Fruit fly (Drosophila melanogaster) whole organism, embryonic: ENCODE data around the gene Dph3.

Source experiments
- CG10431 ChIP-seq: fragments of 200-800 bp; sonication (Bioruptor generic); optimal IDR thresholded peaks from 3 replicates; lab custom pipeline; 2018; ENCODE audit warnings: missing biosample characterization, mild to moderate bottlenecking, missing genetic modification characterization
- CG11247 ChIP-seq: fragments of 200-800 bp; sonication (Bioruptor generic); IDR thresholded peaks from 2 replicates; pipeline ENCODE4 v1.3.6; 2022; ENCODE audit warnings: missing biosample characterization, missing genetic modification characterization
- CG13894 ChIP-seq: fragments of 200-800 bp; sonication (Bioruptor generic); optimal IDR thresholded peaks from 3 replicates; lab custom pipeline; 2018; ENCODE audit warnings: missing biosample characterization, mild to moderate bottlenecking, missing genetic modification characterization, moderate library complexity
- CG15696 ChIP-seq: fragments of 200-800 bp; sonication (Bioruptor generic); optimal IDR thresholded peaks from 2 replicates; lab custom pipeline; 2019; ENCODE audit warnings: missing biosample characterization, mild to moderate bottlenecking, missing genetic modification characterization, moderate library complexity
- CG17385 ChIP-seq: fragments of 200-800 bp; sonication (Bioruptor generic); optimal IDR thresholded peaks from 3 replicates; lab custom pipeline; 2018; ENCODE audit warnings: missing biosample characterization, mild to moderate bottlenecking, missing genetic modification characterization
- CG17912 ChIP-seq: fragments of 200-800 bp; sonication (Bioruptor generic); optimal IDR thresholded peaks from 2 replicates; lab custom pipeline; 2018; ENCODE audit warnings: missing biosample characterization, mild to moderate bottlenecking, missing genetic modification characterization
- CG3281 ChIP-seq: fragments of 200-800 bp; sonication (Bioruptor generic); optimal IDR thresholded peaks from 3 replicates; lab custom pipeline; 2017; ENCODE audit warnings: missing biosample characterization, mild to moderate bottlenecking, missing genetic modification characterization
- CG4424 ChIP-seq: fragments of 200-800 bp; sonication (Bioruptor generic); optimal IDR thresholded peaks from 3 replicates; lab custom pipeline; 2016; ENCODE audit warnings: missing biosample characterization, missing genetic modification characterization
- CG4854 ChIP-seq: fragments of 200-800 bp; sonication (Bioruptor generic); optimal IDR thresholded peaks from 2 replicates; lab custom pipeline; 2016; ENCODE audit warnings: missing biosample characterization, missing genetic modification characterization, inconsistent platforms
- CG6272 ChIP-seq: fragments of 200-800 bp; sonication (Bioruptor generic); IDR thresholded peaks from 2 replicates; pipeline ENCODE4 v1.3.6; 2022; ENCODE audit warnings: missing biosample characterization, missing genetic modification characterization
- CG7271 ChIP-seq: fragments of 200-800 bp; sonication (Bioruptor generic); optimal IDR thresholded peaks from 2 replicates; lab custom pipeline; 2018; ENCODE audit warnings: missing biosample characterization, mild to moderate bottlenecking, missing genetic modification characterization, moderate library complexity
- CG8924 ChIP-seq: fragments of 200-800 bp; optimal IDR thresholded peaks from 3 replicates; lab custom pipeline; 2019; ENCODE audit warnings: missing biosample characterization, mild to moderate bottlenecking, missing genetic modification characterization, moderate library complexity
- CG9817 ChIP-seq: fragments of 200-800 bp; sonication (Bioruptor generic); optimal IDR thresholded peaks from 2 replicates; lab custom pipeline; 2018; ENCODE audit warnings: missing biosample characterization, mild to moderate bottlenecking, missing genetic modification characterization, moderate library complexity
- CG9876 ChIP-seq: fragments of 200-800 bp; sonication (Bioruptor generic); optimal IDR thresholded peaks from 2 replicates; lab custom pipeline; 2016; ENCODE audit warnings: missing biosample characterization, missing genetic modification characterization
- CHES-1-like ChIP-seq: fragments of 200-800 bp; sonication (Bioruptor generic); optimal IDR thresholded peaks from 2 replicates; lab custom pipeline; 2016; ENCODE audit warnings: missing biosample characterization, missing genetic modification characterization
- CkIIα-i1 ChIP-seq: fragments of 200-800 bp; sonication (Bioruptor generic); IDR thresholded peaks from 2 replicates; pipeline ENCODE4 v1.3.6; 2022; ENCODE audit warnings: missing biosample characterization, missing genetic modification characterization
- CoRest ChIP-seq: fragments of 200-800 bp; sonication (Bioruptor generic); optimal IDR thresholded peaks from 3 replicates; lab custom pipeline; 2018; ENCODE audit warnings: missing biosample characterization, mild to moderate bottlenecking, missing genetic modification characterization, moderate library complexity
- D ChIP-seq, 2 experiments: fragments of 200-800 bp in 1 of 2; fragments of >200 bp in 1 of 2; sonication (Bioruptor generic) in 1 of 2; optimal IDR thresholded peaks; 2 replicates in 1 of 2; 3 replicates in 1 of 2; lab custom pipeline; 2017; ENCODE audit warnings: mild to moderate bottlenecking in 1 of 2, missing biosample characterization in 1 of 2, missing genetic modification characterization in 1 of 2, missing genetic modification reagents in 1 of 2
- Doc3 ChIP-seq: fragments of 200-800 bp; sonication (Bioruptor generic); IDR thresholded peaks from 3 replicates; pipeline ENCODE4 v1.3.6; 2022; ENCODE audit warnings: missing biosample characterization, missing genetic modification characterization; ENCODE audit not compliant: partially characterized antibody
- Dp ChIP-seq: fragments of 200-800 bp; sonication (Bioruptor generic); optimal IDR thresholded peaks from 2 replicates; lab custom pipeline; 2018; ENCODE audit warnings: missing biosample characterization, mild to moderate bottlenecking, missing genetic modification characterization, moderate library complexity
- Dref ChIP-seq: fragments of 200-800 bp; sonication (Bioruptor generic); IDR thresholded peaks from 2 replicates; pipeline ENCODE4 v1.3.6; 2022; ENCODE audit warnings: missing biosample characterization, missing genetic modification characterization
- Drgx ChIP-seq: fragments of 200-800 bp; sonication (Bioruptor generic); IDR thresholded peaks from 2 replicates; pipeline ENCODE4 v1.3.6; 2022; ENCODE audit warnings: missing biosample characterization, missing genetic modification characterization
- HmgZ ChIP-seq: fragments of 200-800 bp; sonication (Bioruptor generic); optimal IDR thresholded peaks from 2 replicates; lab custom pipeline; 2018; ENCODE audit warnings: missing biosample characterization, mild to moderate bottlenecking, missing genetic modification characterization
- Jarid2 ChIP-seq: fragments of 200-800 bp; sonication (Bioruptor generic); optimal IDR thresholded peaks from 3 replicates; lab custom pipeline; 2017; ENCODE audit warnings: mild to moderate bottlenecking, missing biosample characterization, missing genetic modification reagents, missing genetic modification characterization
- Mes4 ChIP-seq: fragments of 200-800 bp; sonication (Bioruptor generic); optimal IDR thresholded peaks from 2 replicates; lab custom pipeline; 2016; ENCODE audit warnings: missing biosample characterization, missing genetic modification characterization
- NK7.1 ChIP-seq: fragments of 200-800 bp; sonication (Bioruptor generic); optimal IDR thresholded peaks from 3 replicates; lab custom pipeline; 2016; ENCODE audit warnings: missing biosample characterization, missing genetic modification characterization
- Nf-YC ChIP-seq: fragments of 200-800 bp; optimal IDR thresholded peaks from 3 replicates; lab custom pipeline; 2019; ENCODE audit warnings: missing biosample characterization, mild to moderate bottlenecking, missing genetic modification characterization, moderate library complexity
- Oli ChIP-seq: fragments of 200-800 bp; sonication (Bioruptor generic); optimal IDR thresholded peaks from 2 replicates; lab custom pipeline; 2018; ENCODE audit warnings: missing biosample characterization, mild to moderate bottlenecking, missing genetic modification characterization, moderate library complexity
- Trl ChIP-seq, 3 experiments: fragments of >200 bp in 2 of 3; fragments of 200-800 bp in 1 of 3; sonication (Bioruptor generic) in 1 of 3; optimal IDR thresholded peaks; 2 replicates in 1 of 3; 3 replicates in 2 of 3; lab custom pipeline; 2016 to 2017; ENCODE audit warnings: missing biosample characterization in 1 of 3, missing genetic modification characterization in 1 of 3
- bab2 ChIP-seq: fragments of 200-800 bp; sonication (Bioruptor generic); optimal IDR thresholded peaks from 2 replicates; lab custom pipeline; 2016; ENCODE audit warnings: missing biosample characterization, missing genetic modification characterization
- bbx ChIP-seq: fragments of 200-800 bp; sonication (Bioruptor generic); IDR thresholded peaks from 2 replicates; pipeline ENCODE4 v1.3.6; 2022; ENCODE audit warnings: missing biosample characterization, missing genetic modification characterization; ENCODE audit not compliant: partially characterized antibody
- ci ChIP-seq: fragments of 200-800 bp; sonication (Bioruptor generic); IDR thresholded peaks from 3 replicates; pipeline ENCODE4 v1.3.6; 2022; ENCODE audit warnings: missing biosample characterization, missing genetic modification characterization
- disco-r ChIP-seq: fragments of 200-800 bp; sonication (Bioruptor generic); optimal IDR thresholded peaks from 2 replicates; lab custom pipeline; 2016; ENCODE audit warnings: missing biosample characterization, missing genetic modification characterization
- dm ChIP-seq: fragments of 200-800 bp; sonication (Bioruptor generic); optimal IDR thresholded peaks from 3 replicates; lab custom pipeline; 2016; ENCODE audit warnings: missing biosample characterization, missing genetic modification characterization
- ewg ChIP-seq: fragments of 200-800 bp; sonication (Bioruptor generic); optimal IDR thresholded peaks from 3 replicates; lab custom pipeline; 2017; ENCODE audit warnings: mild to moderate bottlenecking, missing biosample characterization, missing genetic modification reagents, missing genetic modification characterization
- gt ChIP-seq: fragments of 200-800 bp; sonication (Bioruptor generic); IDR thresholded peaks from 2 replicates; pipeline ENCODE4 v1.3.6; 2022; ENCODE audit warnings: missing biosample characterization, missing genetic modification characterization
- hbn ChIP-seq: fragments of 200-800 bp; sonication (Bioruptor generic); IDR thresholded peaks from 2 replicates; pipeline ENCODE4 v1.3.6; 2022; ENCODE audit warnings: missing biosample characterization, missing genetic modification characterization; ENCODE audit not compliant: partially characterized antibody
- insv ChIP-seq, 2 experiments: fragments of 200-800 bp; sonication (Bioruptor generic); optimal IDR thresholded peaks; 3 replicates each; lab custom pipeline; 2016 to 2018; ENCODE audit warnings: missing biosample characterization in 2 of 2, missing genetic modification characterization in 2 of 2
- jigr1 ChIP-seq: fragments of 200-800 bp; sonication (Bioruptor generic); IDR thresholded peaks from 3 replicates; pipeline ENCODE4 v1.3.6; 2022; ENCODE audit warnings: missing biosample characterization, missing genetic modification characterization
- luna ChIP-seq: fragments of 200-800 bp; sonication (Bioruptor generic); optimal IDR thresholded peaks from 2 replicates; lab custom pipeline; 2016; ENCODE audit warnings: missing biosample characterization, missing genetic modification characterization
- otp ChIP-seq: fragments of 200-800 bp; sonication (Bioruptor generic); IDR thresholded peaks from 3 replicates; pipeline ENCODE4, ENCODE4 v1.3.6; 2022; ENCODE audit warnings: missing biosample characterization, missing genetic modification characterization
- prd ChIP-seq, 3 experiments: fragments of >200 bp in 2 of 3; fragments of 200-800 bp in 1 of 3; sonication (Bioruptor generic) in 1 of 3; optimal IDR thresholded peaks in 2 of 3; IDR thresholded peaks in 1 of 3; 2 replicates in 2 of 3; 3 replicates in 1 of 3; pipeline versions ENCODE4 v1.3.6 to Lab custom; 2017 to 2022; ENCODE audit warnings: missing biosample characterization in 1 of 3, missing genetic modification characterization in 1 of 3
- pum ChIP-seq: fragments of 200-800 bp; sonication (Bioruptor generic); optimal IDR thresholded peaks from 2 replicates; lab custom pipeline; 2016; ENCODE audit warnings: missing biosample characterization, missing genetic modification characterization
- slp2 ChIP-seq: fragments of 200-800 bp; sonication (Bioruptor generic); optimal IDR thresholded peaks from 2 replicates; lab custom pipeline; 2016; ENCODE audit warnings: missing biosample characterization, missing genetic modification characterization
- ttk ChIP-seq: fragments of 200-800 bp; sonication (Bioruptor generic); IDR thresholded peaks from 2 replicates; pipeline ENCODE4 v2.1.2; 2022; ENCODE audit warnings: missing biosample characterization, missing genetic modification characterization
- vnd ChIP-seq: fragments of 200-800 bp; sonication (Bioruptor generic); IDR thresholded peaks from 3 replicates; pipeline ENCODE4 v1.3.6; 2022; ENCODE audit warnings: missing biosample characterization, missing genetic modification characterization; ENCODE audit not compliant: partially characterized antibody
- wdn ChIP-seq: fragments of 200-800 bp; sonication (Bioruptor generic); IDR thresholded peaks from 2 replicates; pipeline ENCODE4 v1.3.6; 2022; ENCODE audit warnings: missing biosample characterization, missing genetic modification characterization
- wek ChIP-seq: fragments of 200-800 bp; sonication (Bioruptor generic); optimal IDR thresholded peaks from 3 replicates; lab custom pipeline; 2018; ENCODE audit warnings: missing biosample characterization, mild to moderate bottlenecking, missing genetic modification characterization, moderate library complexity

The Dph3 gene

DNA sequence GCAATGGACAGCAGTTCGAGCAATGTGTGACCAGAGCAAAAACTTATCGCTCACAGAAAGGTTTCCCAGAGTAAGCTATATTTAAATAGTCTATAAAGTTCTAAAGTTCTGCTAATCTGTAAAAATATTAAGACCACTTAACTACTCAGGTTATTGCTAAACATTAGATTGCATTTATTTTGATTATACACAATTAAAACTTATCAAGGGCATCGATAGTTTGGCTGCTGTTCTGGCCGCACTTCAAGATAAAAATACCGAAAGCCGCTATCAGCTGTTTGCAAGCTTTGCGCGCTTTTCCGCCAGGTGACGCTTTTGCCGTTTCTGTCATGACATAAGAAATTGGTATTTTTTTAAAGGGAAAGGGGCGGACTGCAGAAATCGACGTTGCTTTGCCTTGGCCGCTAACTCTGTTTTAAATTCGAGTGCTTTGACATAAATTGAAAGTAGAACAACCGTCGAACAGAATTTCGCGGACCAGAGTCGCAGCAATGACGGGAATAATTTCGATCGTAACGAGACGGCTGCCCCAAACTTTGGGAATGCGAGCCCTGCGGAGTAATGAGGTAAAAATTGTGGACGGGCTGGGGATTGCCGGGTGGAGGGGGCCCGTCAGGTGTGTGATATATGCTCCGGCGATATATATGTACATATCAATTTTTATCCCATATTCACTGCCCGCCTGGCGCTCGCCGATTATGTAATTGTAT is 12.4 kb downstream of the Dph3 start, which contains the start of the genes CG17734 and CG5214 (continued):
- TF ChIP-seq disco-r (GFP tag; lab: Kevin White, UChicago) (no peak), CG15696 (no peak), CG4854 (peak; percentile 23), Dp (GFP tag; lab: Kevin White, UChicago) (peak; percentile 38), CkIIα-i1 (GFP tag; lab: Robert Waterston, UW) (no peak), CG6272 (GFP tag; lab: Robert Waterston, UW) (no peak), wdn (GFP tag; lab: Robert Waterston, UW) (no peak), dm (GFP tag; lab: Kevin White, UChicago) (peak; percentile 47), wek (GFP tag; lab: Kevin White, UChicago) (no peak), Nf-YC (peak; percentile 42), HmgZ (tag; lab: Kevin White, UChicago) (peak; percentile 44), NK7.1 (GFP tag; lab: Kevin White, UChicago) (no peak), vnd (peak; percentile 79; the same call in 2 of the 3 replicates), CG11247 (no peak), Oli (no peak), otp (no peak), CG13894 (tag; lab: Kevin White, UChicago) (no peak), hbn (GFP tag; lab: Robert Waterston, UW) (peak; percentile 66), CG4424 (peak; percentile 27), Trl (optimal IDR thresholded peaks at IDR 0.05; lab: Kevin White, UChicago) (no peak), Trl (GFP tag; optimal IDR thresholded peaks at IDR 0.05; lab: Kevin White, UChicago) (peak; percentile 34), Drgx (GFP tag; lab: Robert Waterston, UW) (no peak), CHES-1-like (GFP tag; lab: Kevin White, UChicago) (peak; percentile 52), bbx (GFP tag; lab: Robert Waterston, UW) (peak; percentile 61), insv (GFP tag; optimal IDR thresholded peaks at IDR 0.05; lab: Kevin White, UChicago) (no peak), CG10431 (GFP tag; lab: Kevin White, UChicago) (no peak), ewg (GFP tag; lab: Kevin White, UChicago) (peak; percentile 21), jigr1 (GFP tag; lab: Robert Waterston, UW) (no peak), prd (optimal IDR thresholded peaks at IDR 0.05; lab: Kevin White, UChicago) (no peak), prd (GFP tag; IDR thresholded peaks at IDR 0.05; lab: Robert Waterston, UW) (no peak), CG17385 (no peak), Doc3 (GFP tag; lab: Robert Waterston, UW) (peak; percentile 80), pum (GFP tag; lab: Kevin White, UChicago) (no peak), CG9876 (GFP tag; lab: Kevin White, UChicago) (peak; percentile 10), Dref (GFP tag; lab: Robert Waterston, UW) (no peak), gt (GFP tag; lab: Robert Waterston, UW) (no peak), D (optimal IDR thresholded peaks at IDR 0.05; lab: Kevin White, UChicago) (no peak), D (GFP tag; optimal IDR thresholded peaks at IDR 0.05; lab: Kevin White, UChicago) (no peak), CG9817 (tag; lab: Kevin White, UChicago) (no peak), ttk (GFP tag; lab: Robert Waterston, UW) (no peak), Jarid2 (GFP tag; lab: Kevin White, UChicago) (no peak), CG8924 (tag; lab: Kevin White, UChicago) (no peak), CG17912 (GFP tag; lab: Kevin White, UChicago) (no peak), bab2 (GFP tag; lab: Kevin White, UChicago) (no peak), ci (no peak), luna (GFP tag; lab: Kevin White, UChicago) (no peak), CoRest (tag; lab: Kevin White, UChicago) (peak; percentile 55), CG7271 (tag; lab: Kevin White, UChicago) (no peak), slp2 (GFP tag; lab: Kevin White, UChicago) (no peak), Mes4 (GFP tag; lab: Kevin White, UChicago) (peak; percentile 17), CG3281 (GFP tag; lab: Kevin White, UChicago) (no peak)
